Worm (Caenorhabditis elegans): ENCODE measurements around the gene R05A10.6.

Gene R05A10.6

ce11 chrIV:14153261-14153660, 12.3 kb upstream of the R05A10.6 start, which contains the start of gene oac-38:
Gene oac-38, minus strand, starts transcription at chrIV:14153361.
- TF ChIP-seq ZK546.5 (tag; optimal IDR thresholded peaks at IDR 0.05) (no peak), nhr-25 (tag; optimal IDR thresholded peaks at IDR 0.05) (no peak), lin-39 (tag; optimal IDR thresholded peaks at IDR 0.05) (no peak), F13H6.1 (tag; optimal IDR thresholded peaks at IDR 0.05) (no peak), ama-1 (optimal IDR thresholded peaks at IDR 0.05) (no peak)

- TF ChIP-seq mdl-1 (tag; optimal IDR thresholded peaks at IDR 0.05), result no peak
- TF ChIP-seq nhr-237 (tag; optimal IDR thresholded peaks at IDR 0.05), result no peak
- TF ChIP-seq lsy-2 (tag; optimal IDR thresholded peaks at IDR 0.05), result no peak
- no peak for TF ChIP-seq fos-1 (tag; optimal IDR thresholded peaks at IDR 0.05)
These were observed 7.5 kb upstream of the R05A10.6 start, which contains the start of gene R05A10.8 for ce11 chrIV:14158086-14158485. Gene R05A10.8, minus strand, starts transcription at chrIV:14158186.

- TF ChIP-seq fos-1 (tag; optimal IDR thresholded peaks at IDR 0.05) (no peak), gmeb-1 (tag; optimal IDR thresholded peaks at IDR 0.05) (no peak), alr-1 (tag; optimal IDR thresholded peaks at IDR 0.05) (no peak), nhr-25 (tag; optimal IDR thresholded peaks at IDR 0.05) (no peak), egl-27 (tag; optimal IDR thresholded peaks at IDR 0.05) (no peak), nhr-237 (tag; optimal IDR thresholded peaks at IDR 0.05) (no peak), nhr-10 (tag; optimal IDR thresholded peaks at IDR 0.05) (no peak), snpc-4 (tag; optimal IDR thresholded peaks at IDR 0.05) (no peak), ztf-4 (tag; optimal IDR thresholded peaks at IDR 0.05) (no peak), nhr-23 (tag; optimal IDR thresholded peaks at IDR 0.05) (no peak), unc-62 (GFP tag; optimal IDR thresholded peaks at IDR 0.05) (no peak), mdl-1 (tag; optimal IDR thresholded peaks at IDR 0.05) (no peak), R02D3.7 (tag; optimal IDR thresholded peaks at IDR 0.05) (no peak), ztf-1 (GFP tag; conservative IDR thresholded peaks at IDR 0.05) (no peak)
These were observed 2.8 kb upstream of the R05A10.6 start, which contains the start of gene R05A10.7 for ce11 chrIV:14162772-14163171. Gene R05A10.7, minus strand, starts transcription at chrIV:14162872.

- no peak for TF ChIP-seq nhr-77 (tag; optimal IDR thresholded peaks at IDR 0.05)
- no peak for TF ChIP-seq crh-2 (tag; optimal IDR thresholded peaks at IDR 0.05)
- TF ChIP-seq unc-55 (GFP tag; optimal IDR thresholded peaks at IDR 0.05), result no peak
- no peak for TF ChIP-seq mdl-1 (tag; optimal IDR thresholded peaks at IDR 0.05)
- TF ChIP-seq aly-2 (tag; optimal IDR thresholded peaks at IDR 0.05), result no peak
- TF ChIP-seq zag-1 (tag; optimal IDR thresholded peaks at IDR 0.05), result no peak
- TF ChIP-seq lsy-2 (tag; optimal IDR thresholded peaks at IDR 0.05), result no peak
- no peak for TF ChIP-seq lin-11 (tag; optimal IDR thresholded peaks at IDR 0.05)
- no peak for TF ChIP-seq ceh-82 (tag; optimal IDR thresholded peaks at IDR 0.05)
- no peak for TF ChIP-seq unc-39 (tag; optimal IDR thresholded peaks at IDR 0.05)
- TF ChIP-seq nhr-12 (tag; optimal IDR thresholded peaks at IDR 0.05), result no peak
- no peak for TF ChIP-seq ztf-4 (tag; optimal IDR thresholded peaks at IDR 0.05)
- TF ChIP-seq nhr-23 (tag; optimal IDR thresholded peaks at IDR 0.05), result no peak
- TF ChIP-seq C34F6.9 (tag; optimal IDR thresholded peaks at IDR 0.05), result no peak
- TF ChIP-seq alr-1 (tag; optimal IDR thresholded peaks at IDR 0.05), result no peak
- TF ChIP-seq ztf-1 (GFP tag; conservative IDR thresholded peaks at IDR 0.05), result no peak
These were observed 1.5 kb upstream of the R05A10.6 start for ce11 chrIV:14164109-14164508.

ce11 chrIV:14172181-14172580, 6.6 kb downstream of the R05A10.6 start, which contains the start of gene R05A10.4:
Gene R05A10.4, plus strand, starts transcription at chrIV:14172481.
- TF ChIP-seq elt-1 (tag; optimal IDR thresholded peaks at IDR 0.05) (no peak), sem-4 (tag; optimal IDR thresholded peaks at IDR 0.05) (no peak), skn-1 (tag; optimal IDR thresholded peaks at IDR 0.05) (no peak), mab-5 (tag; optimal IDR thresholded peaks at IDR 0.05) (no peak), ztf-1 (GFP tag; conservative IDR thresholded peaks at IDR 0.05) (no peak), fos-1 (tag; optimal IDR thresholded peaks at IDR 0.05) (no peak), gmeb-1 (tag; optimal IDR thresholded peaks at IDR 0.05) (no peak), snpc-4 (tag; optimal IDR thresholded peaks at IDR 0.05) (no peak), Y55F3AM.14 (GFP tag; optimal IDR thresholded peaks at IDR 0.05) (no peak), dmd-4 (tag; optimal IDR thresholded peaks at IDR 0.05) (no peak), elt-3 (tag; optimal IDR thresholded peaks at IDR 0.05) (no peak), ZK546.5 (tag; optimal IDR thresholded peaks at IDR 0.05) (no peak)

Measured in whole organism, L2 larva.